Fruit fly (Drosophila melanogaster) whole organism, prepupa: Measurements from ENCODE around the gene mRpL21.

ENCODE experiments used
- Blimp-1 ChIP-seq: fragments of 200-800 bp; sonication (Bioruptor generic); optimal IDR thresholded peaks from 3 replicates; lab custom pipeline; 2017; ENCODE audit warnings: missing biosample characterization, missing genetic modification characterization, mild to moderate bottlenecking, moderate library complexity, missing genetic modification reagents
- CG10631 ChIP-seq: fragments of 200-800 bp; sonication (Bioruptor generic); optimal IDR thresholded peaks from 2 replicates; lab custom pipeline; 2016; ENCODE audit warnings: missing biosample characterization, missing genetic modification characterization
- CG11294 ChIP-seq: fragments of 200-800 bp; sonication (Bioruptor generic); IDR thresholded peaks from 2 replicates; pipeline ENCODE4 v1.3.6; 2022; ENCODE audit warnings: missing biosample characterization, missing genetic modification characterization
- CG15336 ChIP-seq: fragments of 200-800 bp; sonication (Bioruptor generic); IDR thresholded peaks from 2 replicates; pipeline ENCODE4 v1.3.6; 2022; ENCODE audit warnings: missing biosample characterization, missing genetic modification characterization
- CG16779 ChIP-seq: fragments of 200-800 bp; sonication (Bioruptor generic); optimal IDR thresholded peaks from 3 replicates; lab custom pipeline; 2017; ENCODE audit warnings: missing biosample characterization, mild to moderate bottlenecking, missing genetic modification characterization
- CG3032 ChIP-seq: fragments of 200-800 bp; optimal IDR thresholded peaks from 2 replicates; lab custom pipeline; 2019; ENCODE audit warnings: missing biosample characterization, mild to moderate bottlenecking, missing genetic modification characterization, moderate library complexity
- CG32006 ChIP-seq: fragments of 200-800 bp; sonication (Bioruptor generic); optimal IDR thresholded peaks from 3 replicates; lab custom pipeline; 2017; ENCODE audit warnings: missing biosample characterization, mild to moderate bottlenecking, missing genetic modification characterization
- CG34406 ChIP-seq: fragments of 200-800 bp; sonication (Bioruptor generic); optimal IDR thresholded peaks from 3 replicates; lab custom pipeline; 2016; ENCODE audit warnings: missing biosample characterization, missing genetic modification characterization
- CG3919 ChIP-seq: fragments of 200-800 bp; sonication (Bioruptor generic); optimal IDR thresholded peaks from 3 replicates; lab custom pipeline; 2016; ENCODE audit warnings: missing biosample characterization, missing genetic modification characterization
- CG6163 ChIP-seq: fragments of 200-800 bp; sonication (Bioruptor generic); IDR thresholded peaks from 3 replicates; pipeline ENCODE4 v1.3.6; 2022; ENCODE audit warnings: missing biosample characterization, missing genetic modification characterization
- CG6276 ChIP-seq: fragments of 200-800 bp; sonication (Bioruptor generic); optimal IDR thresholded peaks from 2 replicates; lab custom pipeline; 2017; ENCODE audit warnings: missing biosample characterization, mild to moderate bottlenecking, missing genetic modification characterization
- CG6854 ChIP-seq: fragments of 200-800 bp; sonication (Bioruptor generic); optimal IDR thresholded peaks from 2 replicates; lab custom pipeline; 2017; ENCODE audit warnings: missing biosample characterization, mild to moderate bottlenecking, missing genetic modification characterization
- CG7368 ChIP-seq: fragments of 200-800 bp; sonication (Bioruptor generic); optimal IDR thresholded peaks from 3 replicates; lab custom pipeline; 2016; ENCODE audit warnings: missing biosample characterization, missing genetic modification characterization
- CG8632 ChIP-seq: fragments of 200-800 bp; sonication (Bioruptor generic); optimal IDR thresholded peaks from 3 replicates; lab custom pipeline; 2016; ENCODE audit warnings: missing biosample characterization, missing genetic modification characterization
- CG9139 ChIP-seq: fragments of 200-800 bp; sonication (Bioruptor generic); optimal IDR thresholded peaks from 3 replicates; lab custom pipeline; 2017; ENCODE audit warnings: missing biosample characterization, mild to moderate bottlenecking, missing genetic modification characterization
- Eip75B ChIP-seq: fragments of 200-800 bp; sonication (Bioruptor generic); optimal IDR thresholded peaks from 3 replicates; lab custom pipeline; 2016; ENCODE audit warnings: missing biosample characterization, missing genetic modification characterization
- Eip78C ChIP-seq: fragments of 200-800 bp; sonication (Bioruptor generic); peaks from one replicate; lab custom pipeline; 2016; ENCODE audit warnings: missing biosample characterization, missing genetic modification characterization
- Ets21C ChIP-seq: fragments of 200-800 bp; sonication (Bioruptor generic); optimal IDR thresholded peaks from 3 replicates; lab custom pipeline; 2016; ENCODE audit warnings: missing biosample characterization, missing genetic modification characterization
- Ets96B ChIP-seq: fragments of 200-800 bp; optimal IDR thresholded peaks from 2 replicates; lab custom pipeline; 2019; ENCODE audit warnings: missing biosample characterization, mild to moderate bottlenecking, missing genetic modification characterization, moderate library complexity
- Hr38 ChIP-seq: sonication (Bioruptor generic); optimal IDR thresholded peaks from 2 replicates; lab custom pipeline; 2016; ENCODE audit warnings: missing biosample characterization, missing genetic modification characterization
- Hr39 ChIP-seq: fragments of 200-800 bp; sonication (Bioruptor generic); optimal IDR thresholded peaks from 2 replicates; lab custom pipeline; 2016; ENCODE audit warnings: missing biosample characterization, missing genetic modification characterization
- Hr4 ChIP-seq: fragments of 200-800 bp; sonication (Bioruptor generic); optimal IDR thresholded peaks from 3 replicates; lab custom pipeline; 2016; ENCODE audit warnings: missing biosample characterization, missing genetic modification characterization
- OdsH ChIP-seq: fragments of 200-800 bp; sonication (Bioruptor generic); optimal IDR thresholded peaks from 3 replicates; lab custom pipeline; 2016; ENCODE audit warnings: missing biosample characterization, missing genetic modification characterization
- Smox ChIP-seq: fragments of 200-800 bp; sonication (Bioruptor generic); optimal IDR thresholded peaks from 3 replicates; lab custom pipeline; 2016; ENCODE audit warnings: missing biosample characterization, missing genetic modification characterization
- Sox102F ChIP-seq: fragments of 200-800 bp; sonication (Bioruptor generic); optimal IDR thresholded peaks from 2 replicates; lab custom pipeline; 2016; ENCODE audit warnings: missing biosample characterization, mild to moderate bottlenecking, missing genetic modification characterization
- Sox14 ChIP-seq: fragments of 200-800 bp; sonication (Bioruptor generic); optimal IDR thresholded peaks from 3 replicates; lab custom pipeline; 2016; ENCODE audit warnings: missing biosample characterization, missing genetic modification characterization
- Sox15 ChIP-seq: fragments of 200-800 bp; sonication (Bioruptor generic); optimal IDR thresholded peaks from 3 replicates; lab custom pipeline; 2016; ENCODE audit warnings: missing biosample characterization, missing genetic modification characterization
- achi ChIP-seq: fragments of 200-800 bp; sonication (Bioruptor generic); optimal IDR thresholded peaks from 3 replicates; lab custom pipeline; 2016; ENCODE audit warnings: missing biosample characterization, missing genetic modification characterization
- cyc ChIP-seq: fragments of 200-800 bp; sonication (Bioruptor generic); optimal IDR thresholded peaks from 3 replicates; lab custom pipeline; 2016; ENCODE audit warnings: missing biosample characterization, missing genetic modification characterization
- dsx ChIP-seq: fragments of 200-800 bp; optimal IDR thresholded peaks from 3 replicates; lab custom pipeline; 2019; ENCODE audit warnings: missing biosample characterization, mild to moderate bottlenecking, missing genetic modification characterization, moderate library complexity; ENCODE audit not compliant: poor library complexity, severe bottlenecking
- eg ChIP-seq: fragments of 200-800 bp; sonication (Bioruptor generic); IDR thresholded peaks from 3 replicates; pipeline ENCODE4 v1.3.6; 2022; ENCODE audit warnings: missing biosample characterization, missing genetic modification characterization
- esn ChIP-seq: fragments of 200-800 bp; sonication (Bioruptor generic); optimal IDR thresholded peaks from 2 replicates; lab custom pipeline; 2016; ENCODE audit warnings: missing biosample characterization, mild to moderate bottlenecking, missing genetic modification characterization, moderate library complexity
- fd85E ChIP-seq: fragments of 200-800 bp; sonication (Bioruptor generic); optimal IDR thresholded peaks from 3 replicates; lab custom pipeline; 2016; ENCODE audit warnings: missing biosample characterization, missing genetic modification characterization
- fkh ChIP-seq: fragments of 200-800 bp; sonication (Bioruptor generic); optimal IDR thresholded peaks from 3 replicates; lab custom pipeline; 2017; ENCODE audit warnings: missing biosample characterization, mild to moderate bottlenecking, missing genetic modification characterization, moderate library complexity
- lz ChIP-seq: fragments of 200-800 bp; sonication (Bioruptor generic); optimal IDR thresholded peaks from 3 replicates; lab custom pipeline; 2016; ENCODE audit warnings: missing biosample characterization, missing genetic modification characterization
- net ChIP-seq: fragments of 200-800 bp; sonication (Bioruptor generic); optimal IDR thresholded peaks from 3 replicates; lab custom pipeline; 2016; ENCODE audit warnings: missing biosample characterization, missing genetic modification characterization
- pdm3 ChIP-seq: fragments of 200-800 bp; sonication (Bioruptor generic); optimal IDR thresholded peaks from 3 replicates; lab custom pipeline; 2016; ENCODE audit warnings: missing biosample characterization, missing genetic modification characterization
- salr ChIP-seq, 2 experiments: fragments of 200-800 bp; sonication (Bioruptor generic); optimal IDR thresholded peaks; 3 replicates each; lab custom pipeline; 2016 to 2018; ENCODE audit warnings: missing biosample characterization in 2 of 2, missing genetic modification characterization in 2 of 2, mild to moderate bottlenecking in 1 of 2
- ss ChIP-seq, 2 experiments: fragments of 200-800 bp; sonication (Bioruptor generic); optimal IDR thresholded peaks; 2 replicates in 1 of 2; 3 replicates in 1 of 2; lab custom pipeline; 2017 to 2018; ENCODE audit warnings: mild to moderate bottlenecking in 2 of 2, missing biosample characterization in 2 of 2, missing genetic modification characterization in 2 of 2, moderate library complexity in 1 of 2
- svp ChIP-seq: fragments of 200-800 bp; sonication (Bioruptor generic); peaks from one replicate; lab custom pipeline; 2016; ENCODE audit warnings: missing biosample characterization, missing genetic modification characterization
- topi ChIP-seq: fragments of 200-800 bp; sonication (Bioruptor generic); optimal IDR thresholded peaks from 3 replicates; lab custom pipeline; 2016; ENCODE audit warnings: missing biosample characterization, missing genetic modification characterization
- vri ChIP-seq: fragments of 200-800 bp; sonication (Bioruptor generic); optimal IDR thresholded peaks from 3 replicates; lab custom pipeline; 2016; ENCODE audit warnings: missing biosample characterization, mild to moderate bottlenecking, missing genetic modification characterization

The mRpL21 gene

dm6 chr3L:19216377-19216776 is 38.5 kb downstream of the mRpL21 start:
- TF ChIP-seq svp (GFP tag; lab: Kevin White, UChicago) (peak; percentile 5), CG6276 (GFP tag; lab: Kevin White, UChicago) (no peak), Sox14 (GFP tag; lab: Kevin White, UChicago) (no peak), Eip78C (peak; percentile 44), topi (GFP tag; lab: Kevin White, UChicago) (no peak), Smox (GFP tag; lab: Kevin White, UChicago) (no peak), CG6854 (GFP tag; lab: Kevin White, UChicago) (no peak), lz (no peak), CG15336 (GFP tag; lab: Robert Waterston, UW) (no peak), Hr38 (GFP tag; lab: Kevin White, UChicago) (no peak), CG3919 (GFP tag; lab: Kevin White, UChicago) (peak; percentile 14), esn (GFP tag; lab: Kevin White, UChicago) (no peak), salr (GFP tag; optimal IDR thresholded peaks at IDR 0.05; lab: Kevin White, UChicago) (no peak), CG9139 (no peak), Ets21C (GFP tag; lab: Kevin White, UChicago) (no peak), ss (GFP tag; optimal IDR thresholded peaks at IDR 0.05; lab: Kevin White, UChicago) (no peak), OdsH (no peak), fd85E (GFP tag; lab: Kevin White, UChicago) (no peak), fkh (GFP tag; lab: Kevin White, UChicago) (no peak), vri (no peak), net (no peak), dsx (no peak), Sox102F (GFP tag; lab: Kevin White, UChicago) (no peak), CG8632 (GFP tag; lab: Kevin White, UChicago) (no peak), CG10631 (GFP tag; lab: Kevin White, UChicago) (no peak), CG11294 (GFP tag; lab: Robert Waterston, UW) (no peak), Hr4 (peak; percentile 2), CG7368 (no peak), CG32006 (peak; percentile 24), Ets96B (tag; lab: Kevin White, UChicago) (peak; percentile 8), achi (GFP tag; lab: Kevin White, UChicago) (no peak), eg (0 out of 3 replicates have a peak, but pooled peaks have one; percentile 20), CG34406 (GFP tag; lab: Kevin White, UChicago) (no peak), pdm3 (GFP tag; lab: Kevin White, UChicago) (no peak), CG3032 (tag; lab: Kevin White, UChicago) (peak; percentile 24), Hr39 (no peak), CG6163 (GFP tag; lab: Robert Waterston, UW) (no peak), Sox15 (GFP tag; lab: Kevin White, UChicago) (no peak), Eip75B (GFP tag; lab: Kevin White, UChicago) (no peak), Blimp-1 (no peak)
- TF ChIP-seq, all 60 proteins: peak for 8

DNA sequence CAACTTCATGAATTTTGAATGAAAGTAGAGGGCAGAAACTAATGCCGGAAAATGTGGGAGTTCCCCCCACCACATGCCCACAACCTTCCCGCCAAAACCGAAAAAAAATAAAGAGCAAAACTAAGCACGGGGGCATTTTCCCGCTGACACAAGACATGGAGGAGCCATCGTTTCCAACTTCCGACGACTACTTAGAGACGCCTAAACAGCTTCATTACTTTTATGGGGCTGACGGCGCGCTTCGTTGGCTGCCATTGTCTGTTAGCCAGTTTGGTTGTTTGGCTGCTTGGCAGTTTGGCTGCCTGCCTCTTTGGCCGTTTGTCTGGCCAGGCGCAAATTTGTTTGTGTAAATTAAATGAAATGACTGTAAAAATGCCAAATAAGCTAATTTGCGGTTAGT is 40.6 kb downstream of the mRpL21 start:
- TF ChIP-seq CG11294 (GFP tag; lab: Robert Waterston, UW) (no peak), Sox102F (GFP tag; lab: Kevin White, UChicago) (no peak), cyc (no peak), achi (GFP tag; lab: Kevin White, UChicago) (no peak), Hr38 (GFP tag; lab: Kevin White, UChicago) (no peak), Sox15 (GFP tag; lab: Kevin White, UChicago) (no peak), net (no peak), CG3919 (GFP tag; lab: Kevin White, UChicago) (no peak), topi (GFP tag; lab: Kevin White, UChicago) (no peak), lz (no peak), Eip78C (no peak), CG3032 (tag; lab: Kevin White, UChicago) (no peak), CG16779 (tag; lab: Kevin White, UChicago) (no peak)
